Worm (Caenorhabditis elegans): ENCODE results near the gene rnp-7.
A peak's percentile ranks its signal among the peaks of the same experiment; 100 is the strongest.

The rnp-7 gene

DNA sequence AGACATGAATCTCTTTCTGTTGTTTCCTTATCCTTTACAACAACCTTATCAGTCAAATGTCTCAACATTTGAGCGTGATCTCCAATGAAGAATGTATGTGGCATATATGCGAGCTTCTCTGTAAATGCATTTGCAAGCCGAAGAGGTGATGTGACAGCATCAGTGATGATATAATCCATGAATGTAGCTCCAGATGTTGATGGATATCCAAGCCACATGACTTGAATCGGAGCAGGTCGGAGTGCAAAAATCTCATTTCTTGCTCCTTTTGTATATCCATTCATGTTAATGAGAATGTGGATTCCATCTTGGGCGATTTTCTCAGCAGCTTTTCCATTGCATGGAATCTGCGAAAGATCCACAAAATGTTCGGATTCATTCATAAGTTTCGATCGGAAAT is 12.8 kb downstream of the rnp-7 start:
- TF ChIP-seq nhr-19 (GFP tag; conservative IDR thresholded peaks at IDR 0.05) = no peak
- no peak for TF ChIP-seq lsy-2 (tag; optimal IDR thresholded peaks at IDR 0.05)
- TF ChIP-seq efl-1 (optimal IDR thresholded peaks at IDR 0.05) = no peak
- TF ChIP-seq efl-1 (GFP tag; optimal IDR thresholded peaks at IDR 0.05 in 1 of 2) = peak in 1 of 2 experiments; percentile 86

DNA sequence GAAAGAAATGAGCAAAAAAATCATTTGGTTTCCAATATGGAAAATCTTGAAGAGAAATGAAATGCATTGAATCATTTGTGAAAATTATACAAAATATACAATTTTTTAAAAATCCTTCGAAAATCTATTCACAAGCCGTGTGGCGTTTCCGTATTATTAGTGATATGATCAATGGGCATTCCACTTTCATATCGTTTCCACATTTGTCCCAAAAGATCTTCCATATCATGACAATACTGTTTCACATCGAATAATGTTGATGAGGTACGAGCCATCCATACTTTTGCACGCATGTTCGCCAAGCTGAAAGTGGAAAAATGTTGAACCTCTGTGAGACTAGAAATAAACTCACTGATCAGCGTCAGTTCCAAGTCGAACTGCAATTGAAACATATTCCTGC is 14.6 kb downstream of the rnp-7 start:
- TF ChIP-seq fkh-4 (tag; optimal IDR thresholded peaks at IDR 0.05; ENCODE audit: borderline replicate concordance) (no peak), nhr-47 (tag; optimal IDR thresholded peaks at IDR 0.05) (no peak), ceh-82 (tag; optimal IDR thresholded peaks at IDR 0.05) (no peak), lsy-2 (tag; optimal IDR thresholded peaks at IDR 0.05) (no peak), nhr-237 (tag; optimal IDR thresholded peaks at IDR 0.05) (no peak), tbx-2 (tag; optimal IDR thresholded peaks at IDR 0.05) (no peak), nhr-76 (tag; optimal IDR thresholded peaks at IDR 0.05) (no peak), Y116A8C.19 (tag; optimal IDR thresholded peaks at IDR 0.05; ENCODE audit: borderline replicate concordance) (no peak), ceh-90 (tag; optimal IDR thresholded peaks at IDR 0.05) (no peak), nhr-20 (tag; optimal IDR thresholded peaks at IDR 0.05) (no peak), aly-2 (tag; optimal IDR thresholded peaks at IDR 0.05) (no peak), pax-3 (tag; optimal IDR thresholded peaks at IDR 0.05) (no peak), ztf-4 (tag; optimal IDR thresholded peaks at IDR 0.05) (no peak), C04F5.9 (tag; optimal IDR thresholded peaks at IDR 0.05) (no peak), grh-1 (GFP tag; IDR thresholded peaks at IDR 0.05) (no peak), mdl-1 (tag; optimal IDR thresholded peaks at IDR 0.05) (no peak), lin-35 (GFP tag; optimal IDR thresholded peaks at IDR 0.05) (no peak), egl-27 (tag; optimal IDR thresholded peaks at IDR 0.05) (no peak)

DNA sequence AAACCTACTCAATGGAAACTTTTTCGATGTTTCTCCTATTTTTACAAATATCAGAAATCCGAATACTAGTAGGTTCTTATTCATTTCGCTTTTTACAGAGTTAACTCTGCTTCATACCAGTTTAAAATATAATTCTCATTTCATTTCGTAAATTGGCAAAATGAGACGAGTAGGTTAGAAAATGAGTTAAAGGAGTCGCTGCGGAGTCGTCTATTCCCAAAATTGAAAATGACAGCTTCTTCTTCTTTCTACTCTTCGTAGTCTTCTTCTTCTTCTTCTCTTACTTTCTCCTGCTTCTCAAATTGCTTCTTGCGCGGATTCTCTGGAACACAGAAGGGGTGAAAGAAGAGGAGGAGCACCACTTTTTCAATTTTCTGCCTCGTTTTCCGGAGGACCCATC is 16.2 kb downstream of the rnp-7 start, which contains the start of gene glr-2:
glr-2 (minus strand) TSS at position 211 of the 400 bp plus-strand sequence.
- TF ChIP-seq aly-2 (tag; optimal IDR thresholded peaks at IDR 0.05) = no peak
- peak; percentile 35 for TF ChIP-seq lin-14 (GFP tag; optimal IDR thresholded peaks at IDR 0.05)
- TF ChIP-seq ceh-8 (GFP tag; optimal IDR thresholded peaks at IDR 0.05) = peak; percentile 13

DNA sequence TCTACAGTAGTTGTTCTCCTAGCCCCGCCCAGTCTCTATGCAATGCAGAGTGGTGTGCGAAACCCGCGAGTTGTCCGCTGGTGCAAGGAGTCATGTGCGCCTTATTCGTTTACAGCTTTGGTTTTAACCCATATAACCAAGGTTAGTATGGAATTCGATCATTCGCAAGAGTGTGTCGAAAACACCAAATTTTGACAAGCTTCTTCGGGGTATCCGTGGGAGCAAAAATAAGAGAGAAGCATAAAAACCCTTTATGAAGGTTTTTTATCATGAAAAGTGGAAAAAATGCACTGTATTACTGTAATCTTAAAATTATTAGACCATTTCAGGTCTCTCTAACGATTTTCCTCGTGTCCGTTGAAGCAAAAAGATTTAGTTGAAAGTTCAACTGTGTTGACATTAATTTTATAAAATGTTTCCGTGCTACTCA is 18.8 kb downstream of the rnp-7 start:
- TF ChIP-seq nhr-90 (tag; optimal IDR thresholded peaks at IDR 0.05; ENCODE audit: poor library complexity) = peak; percentile 78
- TF ChIP-seq C04F5.9 (tag; optimal IDR thresholded peaks at IDR 0.05) = no peak
- no peak for TF ChIP-seq lin-13 (GFP tag; optimal IDR thresholded peaks at IDR 0.05)
- TF ChIP-seq sox-4 (tag; optimal IDR thresholded peaks at IDR 0.05) = no peak
- peak; percentile 33 for TF ChIP-seq rnt-1 (tag; optimal IDR thresholded peaks at IDR 0.05)
- TF ChIP-seq lin-14 (GFP tag; optimal IDR thresholded peaks at IDR 0.05) = peak; percentile 35
- no peak for TF ChIP-seq Y116A8C.19 (tag; optimal IDR thresholded peaks at IDR 0.05; ENCODE audit: borderline replicate concordance)
- TF ChIP-seq dpl-1 (GFP tag; optimal IDR thresholded peaks at IDR 0.05) = no peak
- peak; percentile 67 for TF ChIP-seq nhr-19 (GFP tag; conservative IDR thresholded peaks at IDR 0.05)
- TF ChIP-seq lin-39 (tag; optimal IDR thresholded peaks at IDR 0.05) = peak; percentile 17
- peak; percentile 3 for TF ChIP-seq xbp-1 (tag; optimal IDR thresholded peaks at IDR 0.05)
- no peak for TF ChIP-seq fkh-4 (tag; optimal IDR thresholded peaks at IDR 0.05; ENCODE audit: borderline replicate concordance)
- TF ChIP-seq nhr-20 (tag; optimal IDR thresholded peaks at IDR 0.05) = peak; percentile 40
- TF ChIP-seq nhr-71 (tag; optimal IDR thresholded peaks at IDR 0.05) = peak; percentile 68
- TF ChIP-seq aly-2 (tag; optimal IDR thresholded peaks at IDR 0.05) = no peak
- TF ChIP-seq nhr-85 (tag) = peak; percentile 74
- TF ChIP-seq ama-1 (optimal IDR thresholded peaks at IDR 0.05) = peak; percentile 42
- peak; percentile 32 for TF ChIP-seq zip-4 (GFP tag; optimal IDR thresholded peaks at IDR 0.05)
- peak in 1 of 2 experiments; percentile 12 for TF ChIP-seq egl-27 (tag; optimal IDR thresholded peaks at IDR 0.05)
- TF ChIP-seq nhr-47 (tag; optimal IDR thresholded peaks at IDR 0.05) = peak; percentile 74
- no peak for TF ChIP-seq elt-3 (tag; optimal IDR thresholded peaks at IDR 0.05)
- TF ChIP-seq lir-3 (tag; optimal IDR thresholded peaks at IDR 0.05; ENCODE audit: poor library complexity) = no peak
- TF ChIP-seq ceh-88 (GFP tag; IDR thresholded peaks at IDR 0.05) = 0 out of 2 replicates have a peak, but pooled peaks have one; percentile 29
- TF ChIP-seq snpc-4 (tag; optimal IDR thresholded peaks at IDR 0.05) = peak; percentile 96
- TF ChIP-seq snu-23 (GFP tag; optimal IDR thresholded peaks at IDR 0.05) = peak; percentile 45
- TF ChIP-seq efl-1 (optimal IDR thresholded peaks at IDR 0.05) = peak in 1 of 2 experiments; percentile 41
- peak in 1 of 2 experiments; percentile 50 for TF ChIP-seq efl-1 (GFP tag; optimal IDR thresholded peaks at IDR 0.05 in 1 of 2)
- no peak for TF ChIP-seq blmp-1 (tag; optimal IDR thresholded peaks at IDR 0.05)
- peak in 1 of 2 experiments; percentile 30 for TF ChIP-seq lsy-2 (tag; optimal IDR thresholded peaks at IDR 0.05)
- peak; percentile 33 for TF ChIP-seq dsc-1 (tag; optimal IDR thresholded peaks at IDR 0.05)
- TF ChIP-seq ceh-8 (GFP tag; optimal IDR thresholded peaks at IDR 0.05) = no peak
- no peak for TF ChIP-seq unc-98 (GFP tag; IDR thresholded peaks at IDR 0.05)
- TF ChIP-seq swsn-7 (tag; optimal IDR thresholded peaks at IDR 0.05) = peak; percentile 56
- no peak; the same call in 1 of the 2 replicates for TF ChIP-seq grh-1 (GFP tag; IDR thresholded peaks at IDR 0.05)
- peak; percentile 41 for TF ChIP-seq elt-2 (tag; optimal IDR thresholded peaks at IDR 0.05)
